Worm (Caenorhabditis elegans) whole organism, early embryonic: ENCODE measurements around the gene B0310.3.

Source experiments
- B0310.2 ChIP-seq: sonication (generic microtip); optimal IDR thresholded peaks from 2 replicates; lab custom pipeline; 2016; ENCODE audit warnings: mild to moderate bottlenecking, missing genetic modification characterization, missing compliant biosample characterization
- F13C5.2 ChIP-seq: sonication (generic microtip); optimal IDR thresholded peaks from 2 replicates; lab custom pipeline; 2017; ENCODE audit warnings: mild to moderate bottlenecking, missing genetic modification characterization, inconsistent platforms, missing compliant biosample characterization
- aly-1 ChIP-seq: sonication (generic microtip); optimal IDR thresholded peaks from 2 replicates; lab custom pipeline; 2016; ENCODE audit warnings: missing genetic modification characterization, missing compliant biosample characterization
- ama-1 ChIP-seq: fragments of 150-350 bp; optimal IDR thresholded peaks from 2 replicates; lab custom pipeline; 2014
- ceh-13 ChIP-seq: fragments of 200-800 bp; sonication (Bioruptor generic); optimal IDR thresholded peaks from 2 replicates; lab custom pipeline; 2018; ENCODE audit warnings: mild to moderate bottlenecking, missing genetic modification characterization, missing compliant biosample characterization
- ceh-36 ChIP-seq: sonication (generic microtip); optimal IDR thresholded peaks from 2 replicates; lab custom pipeline; 2016; ENCODE audit warnings: missing genetic modification characterization, inconsistent platforms, missing compliant biosample characterization
- ets-7 ChIP-seq: sonication (generic microtip); optimal IDR thresholded peaks from 2 replicates; lab custom pipeline; 2016; ENCODE audit warnings: missing genotype, missing genetic modification characterization, missing compliant biosample characterization
- flt-1 ChIP-seq: fragments of 200-800 bp; sonication (Bioruptor generic); IDR thresholded peaks from 2 replicates; pipeline ENCODE4 v1.3.6; 2022; ENCODE audit warnings: missing genetic modification characterization, missing compliant biosample characterization
- hmbx-1 ChIP-seq: sonication (generic microtip); optimal IDR thresholded peaks from 2 replicates; lab custom pipeline; 2016; ENCODE audit warnings: mild to moderate bottlenecking, missing genetic modification characterization, missing compliant biosample characterization
- hmg-4 ChIP-seq: fragments of 200-800 bp; sonication (Bioruptor generic); optimal IDR thresholded peaks from 2 replicates; lab custom pipeline; 2018; ENCODE audit warnings: mild to moderate bottlenecking, missing genetic modification characterization, missing compliant biosample characterization
- hnd-1 ChIP-seq: sonication (generic microtip); optimal IDR thresholded peaks from 2 replicates; lab custom pipeline; 2016; ENCODE audit warnings: missing genetic modification characterization, missing compliant biosample characterization
- pes-1 ChIP-seq: fragments of 200-800 bp; sonication (Bioruptor generic); IDR thresholded peaks from 2 replicates; pipeline ENCODE4 v1.3.6; 2022; ENCODE audit warnings: missing genetic modification reagents, missing genetic modification characterization, missing compliant biosample characterization
- scrt-1 ChIP-seq: fragments of 200-800 bp; sonication (Bioruptor generic); IDR thresholded peaks from 2 replicates; pipeline ENCODE4 v1.3.6; 2022; ENCODE audit warnings: missing genetic modification characterization, missing compliant biosample characterization
- sea-1 ChIP-seq: fragments of 200-800 bp; sonication (Bioruptor generic); conservative IDR thresholded peaks from 2 replicates; pipeline ENCODE4 v1.3.6; 2022; ENCODE audit warnings: missing genetic modification characterization, missing compliant biosample characterization
- tbx-11 ChIP-seq: fragments of 200-800 bp; sonication (Bioruptor generic); IDR thresholded peaks from 2 replicates; pipeline ENCODE4 v1.3.6; 2022; ENCODE audit warnings: missing genetic modification characterization, missing compliant biosample characterization
- tbx-37 ChIP-seq: fragments of 200-800 bp; sonication (Bioruptor generic); conservative IDR thresholded peaks from 2 replicates; pipeline ENCODE4 v1.3.6; 2022; ENCODE audit warnings: missing genetic modification reagents, missing genetic modification characterization, missing compliant biosample characterization
- tra-4 ChIP-seq: sonication (generic microtip); optimal IDR thresholded peaks from 2 replicates; lab custom pipeline; 2017; ENCODE audit warnings: missing genetic modification characterization, missing compliant biosample characterization

B0310.3 gene

DNA sequence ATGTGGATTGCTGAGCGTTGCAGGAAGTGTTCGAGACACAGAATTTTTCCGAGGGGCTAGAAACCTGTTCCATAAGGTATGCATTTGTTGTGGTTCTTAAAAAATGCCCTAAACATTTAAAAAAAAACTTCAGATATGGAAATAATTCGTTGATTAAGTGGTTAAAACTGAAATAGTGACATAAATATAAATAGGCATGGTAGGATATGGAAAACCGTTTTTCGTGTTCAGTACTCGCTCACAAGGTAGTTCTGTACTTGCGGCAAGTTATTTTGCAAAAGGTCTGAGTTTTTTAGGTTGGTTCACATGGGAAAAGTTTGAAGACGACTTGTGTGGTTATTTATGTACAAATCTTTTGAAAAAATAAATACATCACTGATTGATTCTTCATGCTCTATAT lies at the start of gene B0310.3:
TSS of gene B0310.3 (minus strand) at position 101 of the 400 bp plus-strand sequence.
- TF ChIP-seq flt-1, result no peak
- no peak for TF ChIP-seq ceh-13 (GFP tag; lab: Kevin White, UChicago)

DNA sequence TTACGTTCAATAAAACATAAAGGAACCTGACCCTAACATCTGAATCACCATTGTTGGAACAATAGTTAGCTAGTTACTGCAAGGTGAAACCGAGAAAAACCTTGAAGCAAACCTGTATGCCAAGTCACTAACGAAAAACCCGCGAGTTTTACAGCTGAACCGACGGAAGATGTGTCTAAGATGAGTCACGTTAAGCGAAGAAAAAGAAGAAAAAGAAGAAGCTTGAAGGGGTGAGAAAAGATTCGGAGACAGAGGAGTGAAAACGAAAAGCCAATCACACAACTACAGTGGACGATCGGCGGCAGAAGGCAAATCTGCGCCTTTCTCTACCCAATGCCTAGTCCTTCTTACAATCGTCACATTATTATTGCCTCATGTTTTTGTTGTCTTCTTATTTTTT lies 37.1 kb upstream of the B0310.3 start, which contains the start of gene nas-38:
TSS of gene nas-38 (plus strand) at position 301 of the 400 bp plus-strand sequence.
- TF ChIP-seq sea-1 (no peak), ets-7 (tag; lab: Kevin White, UChicago) (no peak), hmbx-1 (tag; lab: Kevin White, UChicago) (no peak), ceh-36 (no peak), aly-1 (tag; lab: Kevin White, UChicago) (no peak), scrt-1 (no peak), tbx-37 (GFP tag; lab: Robert Waterston, UW) (no peak), hmg-4 (GFP tag; lab: Kevin White, UChicago) (no peak), tbx-11 (GFP tag; lab: Robert Waterston, UW) (no peak), B0310.2 (tag; lab: Kevin White, UChicago) (no peak), hnd-1 (no peak), ceh-13 (GFP tag; lab: Kevin White, UChicago) (no peak), ama-1 (lab: Kevin White, UChicago) (no peak), F13C5.2 (no peak), flt-1 (no peak), tra-4 (tag; lab: Kevin White, UChicago) (no peak), pes-1 (no peak)

DNA sequence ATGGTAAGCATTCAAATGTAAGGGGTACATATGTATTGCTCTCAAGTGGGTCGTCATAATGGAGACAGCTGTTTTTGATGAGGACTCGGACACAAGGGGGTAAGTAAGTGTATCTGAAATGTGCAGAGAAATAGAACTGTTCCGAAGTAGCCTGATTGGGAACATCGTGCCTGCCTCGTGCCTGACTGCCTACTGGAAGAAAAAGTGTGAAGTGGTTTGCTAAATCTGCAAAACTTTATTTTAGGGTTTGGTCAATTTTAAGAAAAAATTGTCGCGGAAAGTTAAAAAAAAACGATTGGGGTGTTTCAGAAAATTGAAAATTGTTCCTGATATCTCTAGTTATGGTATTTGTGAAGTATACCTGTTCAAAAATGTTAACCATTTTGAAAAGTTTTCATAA lies 36.4 kb upstream of the B0310.3 start, which contains the start of gene hlh-19:
TSS of gene hlh-19 (minus strand) at position 101 of the 400 bp plus-strand sequence.
- TF ChIP-seq ama-1 (lab: Kevin White, UChicago) (no peak), ets-7 (tag; lab: Kevin White, UChicago) (no peak), F13C5.2 (no peak), scrt-1 (no peak), ceh-36 (no peak), tra-4 (tag; lab: Kevin White, UChicago) (no peak), tbx-11 (GFP tag; lab: Robert Waterston, UW) (no peak), tbx-37 (GFP tag; lab: Robert Waterston, UW) (no peak), flt-1 (no peak), hmbx-1 (tag; lab: Kevin White, UChicago) (no peak), aly-1 (tag; lab: Kevin White, UChicago) (no peak), B0310.2 (tag; lab: Kevin White, UChicago) (no peak), hnd-1 (no peak), hmg-4 (GFP tag; lab: Kevin White, UChicago) (no peak), pes-1 (no peak), sea-1 (no peak), ceh-13 (GFP tag; lab: Kevin White, UChicago) (no peak)

DNA sequence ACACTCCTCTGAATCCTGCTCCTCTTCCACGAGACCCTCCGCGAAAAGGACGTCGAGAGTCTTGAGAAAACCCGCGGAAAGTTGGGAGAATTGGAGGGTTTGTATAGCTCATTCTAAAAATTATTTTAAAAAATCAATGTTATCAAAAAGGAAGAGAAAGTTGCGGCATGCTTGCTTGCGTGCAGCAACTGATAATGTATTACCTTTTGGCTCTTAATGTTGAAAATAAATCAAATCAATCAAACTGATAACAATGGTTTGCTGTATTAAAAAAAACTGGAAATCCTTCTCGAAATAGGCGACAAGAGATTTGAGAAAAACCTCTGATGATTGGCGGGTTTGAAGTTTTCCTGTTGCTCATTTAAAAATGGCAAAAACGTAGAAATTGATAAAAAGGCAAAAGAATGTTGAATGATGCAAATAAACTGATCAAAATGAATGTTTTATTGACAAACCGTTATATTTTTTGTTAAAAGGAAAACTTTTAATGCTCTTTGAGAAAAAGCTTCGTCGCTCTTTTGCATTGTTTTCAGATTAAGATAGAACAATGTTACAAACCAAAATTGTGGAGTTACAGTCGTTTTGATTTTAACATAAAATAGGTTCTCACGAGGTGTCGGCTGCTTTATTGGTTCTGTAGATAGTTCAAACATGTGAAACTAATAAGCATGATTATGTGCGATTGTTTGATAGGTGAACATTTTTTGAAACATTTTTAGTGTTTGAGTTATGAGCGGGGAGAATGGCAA lies 34.4 kb upstream of the B0310.3 start:
- TF ChIP-seq ceh-13 (GFP tag; lab: Kevin White, UChicago) (no peak), hmbx-1 (tag; lab: Kevin White, UChicago) (no peak), flt-1 (no peak), B0310.2 (tag; lab: Kevin White, UChicago) (no peak), F13C5.2 (no peak), ama-1 (lab: Kevin White, UChicago) (no peak), scrt-1 (no peak), sea-1 (no peak), pes-1 (no peak), hmg-4 (GFP tag; lab: Kevin White, UChicago) (no peak), tbx-11 (GFP tag; lab: Robert Waterston, UW) (no peak)

DNA sequence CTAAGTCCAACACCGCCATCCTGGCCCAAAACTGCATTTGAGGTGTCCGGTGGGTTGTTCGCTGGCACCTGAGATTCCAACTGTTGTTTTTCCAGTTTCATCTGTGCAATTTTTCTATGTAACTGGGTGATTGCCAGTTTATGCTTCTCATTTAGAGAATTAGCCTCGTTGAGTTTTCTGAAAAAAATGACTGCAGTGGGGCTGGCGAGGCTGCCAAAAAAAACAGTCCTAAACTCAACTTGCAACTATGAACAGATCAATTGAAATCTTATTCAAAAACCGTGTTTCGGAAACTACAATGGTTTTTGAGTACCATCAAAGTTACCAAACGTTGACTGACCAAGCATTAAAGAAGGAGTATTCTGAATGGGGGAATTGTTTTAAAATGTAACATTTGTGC lies 33.1 kb upstream of the B0310.3 start, which contains the start of gene F57C12.6:
TSS of gene F57C12.6 (minus strand) at position 101 of the 400 bp plus-strand sequence.
- TF ChIP-seq ets-7 (tag; lab: Kevin White, UChicago) (no peak), ama-1 (lab: Kevin White, UChicago) (no peak), scrt-1 (no peak), pes-1 (no peak), flt-1 (no peak)

DNA sequence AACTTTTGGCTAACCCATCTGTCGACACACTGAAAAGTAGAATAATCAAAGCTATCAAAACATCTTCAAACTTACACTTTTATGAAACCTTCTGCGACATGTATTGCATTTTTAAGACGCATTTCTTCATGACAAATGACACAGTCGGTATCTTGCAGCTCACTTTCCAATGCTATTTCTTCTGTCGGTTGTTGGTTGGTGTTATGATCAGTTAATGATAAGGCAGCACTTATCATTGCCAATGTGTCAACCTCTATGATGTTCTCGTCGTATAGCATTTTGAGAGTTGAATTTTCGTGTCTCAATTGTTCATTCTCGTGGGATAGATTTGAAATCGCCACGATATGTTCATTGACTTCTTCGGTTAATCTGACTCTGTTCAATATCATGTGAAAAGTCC lies 32.6 kb upstream of the B0310.3 start:
- TF ChIP-seq tra-4 (tag; lab: Kevin White, UChicago) (no peak), ceh-13 (GFP tag; lab: Kevin White, UChicago) (no peak), ama-1 (lab: Kevin White, UChicago) (no peak), aly-1 (tag; lab: Kevin White, UChicago) (no peak), B0310.2 (tag; lab: Kevin White, UChicago) (no peak), ceh-36 (no peak), tbx-37 (GFP tag; lab: Robert Waterston, UW) (no peak), pes-1 (no peak), ets-7 (tag; lab: Kevin White, UChicago) (no peak), F13C5.2 (no peak), scrt-1 (no peak), sea-1 (no peak), tbx-11 (GFP tag; lab: Robert Waterston, UW) (no peak), flt-1 (no peak), hnd-1 (no peak), hmg-4 (GFP tag; lab: Kevin White, UChicago) (no peak)

DNA sequence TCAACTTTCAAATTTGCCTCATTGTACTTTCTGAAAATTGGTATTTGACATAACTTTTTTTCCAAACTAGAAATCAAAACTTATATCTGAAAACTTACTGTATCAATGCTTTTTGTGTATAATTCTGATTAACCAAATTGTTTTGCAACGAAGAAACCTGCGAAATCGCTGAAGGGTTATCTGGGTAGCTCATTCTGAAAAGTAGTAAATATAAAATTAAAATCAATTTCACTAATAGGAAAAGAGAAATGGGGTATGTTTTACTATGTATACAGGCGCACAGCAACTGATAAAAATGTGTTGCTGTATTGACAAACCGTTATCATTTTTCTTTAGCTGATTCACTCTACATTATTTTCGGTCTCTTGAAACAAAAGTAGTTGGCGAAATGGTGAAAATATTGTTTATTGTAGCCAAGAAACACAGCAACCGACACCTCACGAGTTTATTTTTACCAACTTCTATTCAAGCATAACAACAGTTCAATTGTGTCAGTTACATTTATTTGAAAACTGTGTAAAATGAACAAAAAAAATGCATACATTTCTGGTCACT lies 30.5 kb upstream of the B0310.3 start, which contains the start of gene F57C12.2:
TSS of gene F57C12.2 (minus strand) at position 218 of the 555 bp plus-strand sequence.
- TF ChIP-seq sea-1, result no peak
- no peak for TF ChIP-seq hmg-4 (GFP tag; lab: Kevin White, UChicago)
- no peak for TF ChIP-seq tra-4 (tag; lab: Kevin White, UChicago)
- TF ChIP-seq aly-1 (tag; lab: Kevin White, UChicago), result no peak
- TF ChIP-seq ama-1 (lab: Kevin White, UChicago), result no peak
- no peak for TF ChIP-seq hmbx-1 (tag; lab: Kevin White, UChicago)
- no peak for TF ChIP-seq ets-7 (tag; lab: Kevin White, UChicago)
- no peak for TF ChIP-seq tbx-11 (GFP tag; lab: Robert Waterston, UW)
- TF ChIP-seq flt-1, result no peak
- TF ChIP-seq tbx-37 (GFP tag; lab: Robert Waterston, UW), result no peak
- no peak for TF ChIP-seq hnd-1
- TF ChIP-seq F13C5.2, result no peak
- TF ChIP-seq pes-1, result no peak
- no peak for TF ChIP-seq ceh-13 (GFP tag; lab: Kevin White, UChicago)
